Worm (Caenorhabditis elegans) whole organism, L1 larva: Measurements from ENCODE around the gene aagr-2.
"Not testable (repeated sequence)": the region's sequence is repeated elsewhere in the genome, so short reads cannot be mapped to it uniquely, and the experiment has no call there.

Experiments used
- C04F5.9 ChIP-seq: sonication (generic microtip); optimal IDR thresholded peaks from 2 replicates; lab custom pipeline; 2016; ENCODE audit warnings: missing genetic modification characterization, missing compliant biosample characterization
- C16A3.4 ChIP-seq: fragments of 150-350 bp; optimal IDR thresholded peaks from 2 replicates; lab custom pipeline; 2014; ENCODE audit warnings: missing biosample characterization, missing genetic modification characterization
- C34B4.2 ChIP-seq: sonication (generic microtip); optimal IDR thresholded peaks from 2 replicates; lab custom pipeline; 2017; ENCODE audit warnings: mild to moderate bottlenecking, missing genetic modification characterization, missing compliant biosample characterization
- ceh-82 ChIP-seq, 3 experiments: fragments of 150-350 bp in 1 of 3; sonication (generic microtip) in 2 of 3; optimal IDR thresholded peaks; 2 replicates each; lab custom pipeline; 2014 to 2017; ENCODE audit warnings: missing biosample characterization in 3 of 3, missing genetic modification characterization in 3 of 3
- ceh-88 ChIP-seq: fragments of 200-800 bp; sonication (Bioruptor generic); IDR thresholded peaks from 2 replicates; pipeline ENCODE4 v1.3.6; 2022; ENCODE audit warnings: missing genetic modification characterization, missing compliant biosample characterization
- ceh-90 ChIP-seq: sonication (generic microtip); optimal IDR thresholded peaks from 2 replicates; lab custom pipeline; 2016; ENCODE audit warnings: missing genetic modification characterization, missing compliant biosample characterization
- ces-1 ChIP-seq: fragments of 150-350 bp; optimal IDR thresholded peaks from 2 replicates; lab custom pipeline; 2014; ENCODE audit warnings: missing biosample characterization, missing genetic modification reagents, missing genetic modification characterization
- dpl-1 ChIP-seq, 3 experiments: fragments of 150-350 bp in 2 of 3; sonication (generic microtip) in 1 of 3; optimal IDR thresholded peaks; 2 replicates each; lab custom pipeline; 2014 to 2017; ENCODE audit warnings: missing biosample characterization in 3 of 3, missing genetic modification characterization in 3 of 3, missing genetic modification reagents in 3 of 3
- efl-1 ChIP-seq, 4 experiments: fragments of 150-350 bp; optimal IDR thresholded peaks in 3 of 4; peaks in 1 of 4; 1 replicate in 1 of 4; 2 replicates in 3 of 4; lab custom pipeline; 2014; ENCODE audit warnings: missing biosample characterization in 2 of 4, missing genetic modification characterization in 2 of 4, missing genetic modification reagents in 2 of 4
- egl-13 ChIP-seq: sonication (generic microtip); optimal IDR thresholded peaks from 2 replicates; lab custom pipeline; 2016; ENCODE audit warnings: missing genotype, missing genetic modification reagents, missing genetic modification characterization, missing compliant biosample characterization
- elt-2 ChIP-seq: sonication (generic microtip); optimal IDR thresholded peaks from 2 replicates; lab custom pipeline; 2016; ENCODE audit warnings: missing genetic modification characterization, mild to moderate bottlenecking, inconsistent platforms, missing compliant biosample characterization, missing genetic modification reagents
- fkh-10 ChIP-seq: sonication (generic microtip); optimal IDR thresholded peaks from 2 replicates; lab custom pipeline; 2017; ENCODE audit warnings: missing biosample characterization, missing genetic modification reagents, missing genetic modification characterization
- grh-1 ChIP-seq: fragments of 200-800 bp; sonication (Bioruptor generic); IDR thresholded peaks from 2 replicates; pipeline ENCODE4 v1.3.6; 2022; ENCODE audit warnings: missing genetic modification reagents, missing genetic modification characterization, missing compliant biosample characterization
- hpl-2 ChIP-seq: fragments of 150-350 bp; optimal IDR thresholded peaks from 2 replicates; lab custom pipeline; 2014; ENCODE audit warnings: missing biosample characterization, missing genetic modification reagents, missing genetic modification characterization
- irx-1 ChIP-seq: sonication (generic microtip); optimal IDR thresholded peaks from 2 replicates; lab custom pipeline; 2016; ENCODE audit warnings: missing genetic modification characterization, missing compliant biosample characterization
- lin-15B ChIP-seq: fragments of 150-350 bp; sonication (generic microtip); optimal IDR thresholded peaks from 3 replicates; lab custom pipeline; 2014; ENCODE audit warnings: missing biosample characterization, missing genetic modification characterization
- lin-35 ChIP-seq, 2 experiments: fragments of 150-350 bp; optimal IDR thresholded peaks; 2 replicates each; lab custom pipeline; 2014; ENCODE audit warnings: missing biosample characterization in 2 of 2, missing genetic modification characterization in 2 of 2, missing genetic modification reagents in 2 of 2
- lin-39 ChIP-seq: fragments of 150-350 bp; optimal IDR thresholded peaks from 2 replicates; lab custom pipeline; 2014; ENCODE audit warnings: missing biosample characterization, missing genetic modification reagents, missing genetic modification characterization
- lir-3 ChIP-seq: sonication (generic microtip); optimal IDR thresholded peaks from 2 replicates; lab custom pipeline; 2016; ENCODE audit warnings: mild to moderate bottlenecking, missing genetic modification characterization, moderate library complexity, missing compliant biosample characterization; ENCODE audit not compliant: poor library complexity
- lsy-2 ChIP-seq, 2 experiments: fragments of 150-350 bp; optimal IDR thresholded peaks; 2 replicates each; lab custom pipeline; 2014; ENCODE audit warnings: missing biosample characterization in 2 of 2, missing genetic modification characterization in 2 of 2
- mab-9 ChIP-seq: fragments of 200-800 bp; sonication (Bioruptor generic); IDR thresholded peaks from 2 replicates; pipeline ENCODE4 v1.3.6; 2022; ENCODE audit warnings: missing genetic modification reagents, missing genetic modification characterization, missing compliant biosample characterization
- mep-1 ChIP-seq: fragments of 150-350 bp; optimal IDR thresholded peaks from 2 replicates; lab custom pipeline; 2014; ENCODE audit warnings: missing biosample characterization, missing genetic modification characterization
- nhr-20 ChIP-seq: sonication (generic microtip); optimal IDR thresholded peaks from 2 replicates; lab custom pipeline; 2016; ENCODE audit warnings: mild to moderate bottlenecking, missing genetic modification characterization, missing compliant biosample characterization
- nhr-47 ChIP-seq: sonication (generic microtip); optimal IDR thresholded peaks from 2 replicates; lab custom pipeline; 2016; ENCODE audit warnings: mild to moderate bottlenecking, missing genetic modification characterization, moderate library complexity, missing compliant biosample characterization
- nhr-71 ChIP-seq: sonication (generic microtip); optimal IDR thresholded peaks from 2 replicates; lab custom pipeline; 2016; ENCODE audit warnings: mild to moderate bottlenecking, missing genetic modification characterization, moderate library complexity, missing compliant biosample characterization
- nhr-76 ChIP-seq: sonication (generic microtip); optimal IDR thresholded peaks from 2 replicates; lab custom pipeline; 2017; ENCODE audit warnings: missing biosample characterization, missing genetic modification characterization
- nhr-77 ChIP-seq: fragments of 150-350 bp; optimal IDR thresholded peaks from 2 replicates; lab custom pipeline; 2014; ENCODE audit warnings: missing biosample characterization, missing genetic modification characterization
- nhr-85 ChIP-seq: sonication (generic microtip); peaks from one replicate; lab custom pipeline; 2016; ENCODE audit warnings: missing genetic modification characterization, inconsistent platforms, missing compliant biosample characterization
- pax-3 ChIP-seq: fragments of 200-800 bp; sonication (Bioruptor generic); optimal IDR thresholded peaks from 2 replicates; lab custom pipeline; 2018; ENCODE audit warnings: mild to moderate bottlenecking, missing genetic modification characterization, moderate library complexity, missing compliant biosample characterization
- pqm-1 ChIP-seq: sonication (generic microtip); optimal IDR thresholded peaks from 3 replicates; lab custom pipeline; 2017; ENCODE audit warnings: missing biosample characterization, missing genetic modification characterization
- rnt-1 ChIP-seq: sonication (generic microtip); optimal IDR thresholded peaks from 2 replicates; lab custom pipeline; 2016; ENCODE audit warnings: mild to moderate bottlenecking, missing genetic modification characterization, moderate library complexity, missing compliant biosample characterization
- skn-1 ChIP-seq: fragments of 150-350 bp; optimal IDR thresholded peaks from 2 replicates; lab custom pipeline; 2014; ENCODE audit warnings: missing biosample characterization, missing genetic modification characterization
- snpc-4 ChIP-seq: fragments of 150-350 bp; optimal IDR thresholded peaks from 2 replicates; lab custom pipeline; 2014; ENCODE audit warnings: missing biosample characterization, missing genetic modification characterization
- snu-23 ChIP-seq: sonication (generic microtip); optimal IDR thresholded peaks from 2 replicates; lab custom pipeline; 2016; ENCODE audit warnings: missing genetic modification characterization, missing compliant biosample characterization
- sox-4 ChIP-seq: sonication (generic microtip); optimal IDR thresholded peaks from 2 replicates; lab custom pipeline; 2016; ENCODE audit warnings: missing genetic modification characterization, missing compliant biosample characterization
- swsn-7 ChIP-seq: sonication (generic microtip); optimal IDR thresholded peaks from 2 replicates; lab custom pipeline; 2016; ENCODE audit warnings: missing genetic modification characterization, missing compliant biosample characterization
- tlp-1 ChIP-seq: fragments of 150-350 bp; optimal IDR thresholded peaks from 2 replicates; lab custom pipeline; 2014; ENCODE audit warnings: missing biosample characterization, missing genetic modification characterization
- unc-62 ChIP-seq: fragments of 150-350 bp; optimal IDR thresholded peaks from 2 replicates; lab custom pipeline; 2014; ENCODE audit warnings: missing biosample characterization, missing genetic modification reagents, missing genetic modification characterization
- unc-86 ChIP-seq: sonication (generic microtip); optimal IDR thresholded peaks from 2 replicates; lab custom pipeline; 2016; ENCODE audit warnings: missing genetic modification characterization, missing compliant biosample characterization
- unc-98 ChIP-seq: fragments of 200-800 bp; sonication (Bioruptor generic); IDR thresholded peaks from 2 replicates; pipeline ENCODE4 v1.3.6; 2022; ENCODE audit warnings: missing genetic modification characterization, missing compliant biosample characterization
- ztf-11 ChIP-seq, 2 experiments: sonication (generic microtip); optimal IDR thresholded peaks; 2 replicates each; lab custom pipeline; 2016 to 2017; ENCODE audit warnings: missing genetic modification characterization in 2 of 2, missing biosample characterization in 1 of 2, missing compliant biosample characterization in 1 of 2
- ztf-4 ChIP-seq: fragments of 150-350 bp; optimal IDR thresholded peaks from 2 replicates; lab custom pipeline; 2014; ENCODE audit warnings: missing biosample characterization, missing genetic modification characterization

The aagr-2 gene

ce11 chrII:4937743-4938142 is 12.7 kb upstream of the aagr-2 start, which contains the start of gene ZK546.4 (continued):
- no peak for TF ChIP-seq skn-1 (tag; lab: Kevin White, UChicago)

- TF ChIP-seq lsy-2 (tag; optimal IDR thresholded peaks at IDR 0.05; lab: Kevin White, UChicago) (peak in 1 of 2 experiments; percentile 36), ztf-11 (tag; optimal IDR thresholded peaks at IDR 0.05; lab: Kevin White, UChicago) (no peak), unc-86 (tag; lab: Kevin White, UChicago) (no peak), egl-13 (no peak), elt-2 (no peak), lin-35 (GFP tag; optimal IDR thresholded peaks at IDR 0.05; lab: Kevin White, UChicago) (peak in 1 of 2 experiments; percentile 29), snu-23 (no peak), dpl-1 (GFP tag; optimal IDR thresholded peaks at IDR 0.05; lab: Kevin White, UChicago) (peak in 1 of 3 experiments; percentile 16), efl-1 (optimal IDR thresholded peaks at IDR 0.05; lab: Kevin White, UChicago) (peak; percentile 10 to 33), efl-1 (GFP tag; optimal IDR thresholded peaks at IDR 0.05 in 1 of 2; lab: Kevin White, UChicago) (peak in 1 of 2 experiments; percentile 23), C04F5.9 (tag; lab: Kevin White, UChicago) (no peak), lin-39 (tag; lab: Kevin White, UChicago) (no peak), nhr-71 (tag; lab: Kevin White, UChicago) (no peak)
These were observed 10.5 kb upstream of the aagr-2 start, which contains the start of gene ZK546.5 for ce11 chrII:4935518-4935917. ZK546.5 (plus strand) TSS chrII:4935818.

- TF ChIP-seq skn-1 (tag; lab: Kevin White, UChicago) (peak; percentile 35), hpl-2 (GFP tag; lab: Kevin White, UChicago) (no peak), mab-9 (GFP tag; lab: Robert Waterston, UW) (no peak), C16A3.4 (tag; lab: Kevin White, UChicago) (no peak)
These were observed 9.9 kb upstream of the aagr-2 start, which contains the start of gene gst-30 for ce11 chrII:4934954-4935353. gst-30 (minus strand) TSS chrII:4935054.

DNA sequence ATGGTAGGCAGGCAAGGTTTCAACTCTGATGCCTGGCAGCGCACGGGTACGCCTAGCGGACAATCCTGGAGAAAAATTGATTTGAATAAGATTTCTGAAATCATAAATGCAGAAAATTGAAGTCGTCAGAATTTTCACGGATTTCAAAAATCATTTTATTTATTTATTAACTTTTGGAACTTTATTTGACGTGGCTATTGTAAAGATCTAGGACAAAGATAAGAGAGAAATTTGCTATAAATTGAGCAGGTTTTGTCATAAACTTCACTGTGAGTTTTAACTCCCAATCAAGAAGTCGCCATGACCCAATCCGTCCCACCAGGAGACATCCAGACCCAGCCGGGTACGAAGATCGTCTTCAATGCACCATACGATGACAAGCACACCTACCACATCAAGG is 7.7 kb upstream of the aagr-2 start, which contains the start of gene msp-152:
TSS of gene msp-152 (plus strand) at position 301 of the 400 bp plus-strand sequence.
- TF ChIP-seq C04F5.9 (tag; lab: Kevin White, UChicago); nhr-47 (tag; lab: Kevin White, UChicago); efl-1 (optimal IDR thresholded peaks at IDR 0.05; lab: Kevin White, UChicago); efl-1 (GFP tag; optimal IDR thresholded peaks at IDR 0.05 in 1 of 2; lab: Kevin White, UChicago): not testable (repeated sequence)

- TF ChIP-seq unc-62: no peak
- no peak for TF ChIP-seq hpl-2 (GFP tag; lab: Kevin White, UChicago)
- TF ChIP-seq nhr-76: no peak
- TF ChIP-seq pqm-1 (tag; lab: Kevin White, UChicago): no peak
- TF ChIP-seq efl-1 (optimal IDR thresholded peaks at IDR 0.05; lab: Kevin White, UChicago): no peak
- TF ChIP-seq efl-1 (GFP tag; optimal IDR thresholded peaks at IDR 0.05 in 1 of 2; lab: Kevin White, UChicago): no peak
- no peak for TF ChIP-seq mep-1 (tag; lab: Kevin White, UChicago)
- TF ChIP-seq ceh-82 (tag; optimal IDR thresholded peaks at IDR 0.05; lab: Kevin White, UChicago): no peak
- TF ChIP-seq swsn-7 (tag; lab: Kevin White, UChicago): no peak
- TF ChIP-seq unc-98 (GFP tag; lab: Robert Waterston, UW): no peak
- TF ChIP-seq lin-35 (GFP tag; optimal IDR thresholded peaks at IDR 0.05; lab: Kevin White, UChicago): no peak
- TF ChIP-seq lin-15B: no peak
- no peak for TF ChIP-seq skn-1 (tag; lab: Kevin White, UChicago)
- TF ChIP-seq unc-86 (tag; lab: Kevin White, UChicago): no peak
These were observed 6.2 kb upstream of the aagr-2 start for ce11 chrII:4931286-4931685.

DNA sequence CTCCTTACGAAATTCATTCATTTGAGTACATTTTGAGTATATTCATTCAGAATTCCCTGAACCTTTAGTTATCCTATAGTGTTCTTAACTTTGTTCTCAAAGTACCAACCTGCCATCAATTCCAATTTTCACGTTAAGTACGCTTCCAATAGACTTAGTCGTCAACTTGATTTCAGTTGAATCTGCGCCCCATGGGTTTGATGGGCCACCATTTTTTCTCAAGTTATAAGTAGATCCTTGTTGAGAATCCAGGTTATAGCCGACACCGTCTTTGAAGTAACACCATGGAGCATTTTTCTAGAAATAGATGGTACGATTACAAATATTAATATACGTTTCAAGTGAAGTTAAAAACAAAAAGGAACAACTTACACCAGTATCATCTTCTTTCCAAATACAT is 319 bp downstream of the aagr-2 start:
- TF ChIP-seq tlp-1 (tag; lab: Kevin White, UChicago) (no peak), nhr-85 (tag; lab: Kevin White, UChicago) (no peak), pax-3 (tag; lab: Kevin White, UChicago) (no peak), sox-4 (tag; lab: Kevin White, UChicago) (no peak), snpc-4 (no peak), elt-2 (no peak), C34B4.2 (tag; lab: Kevin White, UChicago) (no peak), ztf-4 (tag; lab: Kevin White, UChicago) (no peak), lir-3 (tag; lab: Kevin White, UChicago) (no peak), grh-1 (GFP tag; lab: Robert Waterston, UW) (no peak), irx-1 (tag; lab: Kevin White, UChicago) (no peak), rnt-1 (tag; lab: Kevin White, UChicago) (no peak), fkh-10 (GFP tag; lab: Kevin White, UChicago) (no peak), nhr-20 (tag; lab: Kevin White, UChicago) (no peak), ceh-88 (GFP tag; lab: Robert Waterston, UW) (no peak), ceh-90 (tag; lab: Kevin White, UChicago) (no peak), nhr-77 (tag; lab: Kevin White, UChicago) (no peak), ces-1 (GFP tag; lab: Kevin White, UChicago) (no peak)
